Worm (Caenorhabditis elegans): ENCODE measurements around the gene Y54G11A.19.

Gene Y54G11A.19

DNA sequence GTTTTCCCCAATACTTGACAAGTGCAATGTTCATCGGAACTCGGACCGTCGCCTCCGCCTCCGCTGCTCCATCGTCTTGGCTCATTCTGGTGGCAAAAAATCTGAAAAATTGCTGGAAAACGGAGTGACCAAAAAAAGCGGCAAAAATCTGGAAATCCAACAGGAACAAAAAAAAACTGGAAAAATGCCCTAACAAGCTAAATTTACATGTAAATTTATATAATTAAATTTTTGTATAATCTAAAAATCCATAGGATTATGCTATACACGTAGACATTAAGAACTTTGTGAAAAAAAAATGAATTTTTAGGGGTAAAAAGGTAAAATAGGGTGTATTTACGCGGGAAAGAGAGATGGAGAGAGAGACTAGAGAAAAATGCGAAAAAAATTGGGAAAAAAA, 30.5 kb downstream of the Y54G11A.19 start, which contains the start of gene Y48B6A.13:
Gene Y48B6A.13 (minus strand): TSS at position 101 of the 400 bp plus-strand sequence.
- TF ChIP-seq ama-1 (optimal IDR thresholded peaks at IDR 0.05) (no peak), lsy-2 (tag; optimal IDR thresholded peaks at IDR 0.05) (no peak), xbp-1 (tag; optimal IDR thresholded peaks at IDR 0.05) (no peak), lin-15B (tag; optimal IDR thresholded peaks at IDR 0.05) (no peak), nhr-71 (tag; optimal IDR thresholded peaks at IDR 0.05) (no peak), nhr-20 (tag; optimal IDR thresholded peaks at IDR 0.05) (no peak), nhr-12 (tag; optimal IDR thresholded peaks at IDR 0.05) (no peak), aly-2 (tag; optimal IDR thresholded peaks at IDR 0.05) (no peak), C34B4.2 (tag; optimal IDR thresholded peaks at IDR 0.05) (no peak), zip-4 (GFP tag; optimal IDR thresholded peaks at IDR 0.05) (no peak), unc-30 (tag; optimal IDR thresholded peaks at IDR 0.05) (no peak), hpl-2 (GFP tag; optimal IDR thresholded peaks at IDR 0.05) (no peak), nhr-77 (tag; optimal IDR thresholded peaks at IDR 0.05) (no peak)

DNA sequence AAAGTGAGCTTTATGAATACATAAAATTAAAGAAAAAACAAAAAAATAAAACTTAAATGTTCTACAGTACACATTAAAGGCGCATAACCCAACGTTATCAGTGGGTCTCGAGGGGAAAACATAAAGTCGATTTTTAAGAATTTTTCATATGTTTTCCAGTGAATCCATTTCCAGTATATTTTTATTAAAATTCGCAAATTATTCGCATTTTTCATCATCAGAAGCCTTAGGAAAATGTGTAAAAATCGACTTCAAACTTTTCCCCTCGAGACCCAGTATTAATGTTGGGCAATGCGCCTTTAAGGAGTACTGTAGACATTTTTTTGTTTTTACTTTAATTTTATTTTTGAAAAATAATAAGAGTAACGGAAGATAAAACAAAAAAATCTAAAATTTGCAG, 38.5 kb downstream of the Y54G11A.19 start:
- TF ChIP-seq nhr-71 (tag; optimal IDR thresholded peaks at IDR 0.05) (no peak), sptf-1 (tag; optimal IDR thresholded peaks at IDR 0.05) (no peak), nhr-85 (tag) (no peak), irx-1 (tag; optimal IDR thresholded peaks at IDR 0.05) (no peak), tbx-2 (tag; optimal IDR thresholded peaks at IDR 0.05) (no peak), mab-9 (GFP tag; IDR thresholded peaks at IDR 0.05) (no peak), efl-3 (GFP tag; optimal IDR thresholded peaks at IDR 0.05) (no peak), lin-15B (tag; optimal IDR thresholded peaks at IDR 0.05) (no peak), nhr-28 (tag; optimal IDR thresholded peaks at IDR 0.05) (no peak), pqm-1 (tag; optimal IDR thresholded peaks at IDR 0.05) (no peak), jun-1 (tag; optimal IDR thresholded peaks at IDR 0.05) (no peak), ceh-8 (GFP tag; optimal IDR thresholded peaks at IDR 0.05) (no peak), nhr-11 (tag; optimal IDR thresholded peaks at IDR 0.05) (no peak), ceh-63 (GFP tag; optimal IDR thresholded peaks at IDR 0.05) (no peak), lin-35 (GFP tag; optimal IDR thresholded peaks at IDR 0.05) (no peak), egl-13 (tag; optimal IDR thresholded peaks at IDR 0.05) (no peak), egl-27 (tag; optimal IDR thresholded peaks at IDR 0.05) (no peak), C04F5.9 (tag; optimal IDR thresholded peaks at IDR 0.05) (no peak)

DNA sequence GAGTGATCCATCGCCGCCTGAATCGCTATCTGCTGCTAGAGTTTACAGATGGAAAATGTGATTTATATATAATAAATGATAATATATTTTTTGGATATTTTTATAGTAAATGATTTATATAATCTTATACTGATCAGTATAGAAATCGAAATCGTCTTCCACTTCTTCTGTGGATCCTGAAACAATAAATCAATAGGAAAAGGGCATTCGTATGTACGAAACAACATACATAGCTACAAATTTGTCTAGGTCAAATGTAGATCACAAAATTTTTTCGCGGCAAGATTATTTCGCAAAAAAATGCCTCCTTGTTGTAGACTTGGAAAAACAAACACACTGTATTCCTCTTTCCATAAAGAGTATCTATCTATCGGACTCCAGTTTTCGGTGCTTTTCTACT, 42.6 kb downstream of the Y54G11A.19 start, which contains the start of gene Y48B6A.10:
Gene Y48B6A.10 (plus strand): TSS at position 301 of the 400 bp plus-strand sequence.
- TF ChIP-seq unc-30 (tag; optimal IDR thresholded peaks at IDR 0.05) (no peak), zip-4 (GFP tag; optimal IDR thresholded peaks at IDR 0.05) (no peak), nhr-28 (tag; optimal IDR thresholded peaks at IDR 0.05) (no peak), ceh-90 (tag; optimal IDR thresholded peaks at IDR 0.05) (no peak), sox-4 (tag; optimal IDR thresholded peaks at IDR 0.05) (no peak), elt-3 (tag; optimal IDR thresholded peaks at IDR 0.05) (no peak)

DNA sequence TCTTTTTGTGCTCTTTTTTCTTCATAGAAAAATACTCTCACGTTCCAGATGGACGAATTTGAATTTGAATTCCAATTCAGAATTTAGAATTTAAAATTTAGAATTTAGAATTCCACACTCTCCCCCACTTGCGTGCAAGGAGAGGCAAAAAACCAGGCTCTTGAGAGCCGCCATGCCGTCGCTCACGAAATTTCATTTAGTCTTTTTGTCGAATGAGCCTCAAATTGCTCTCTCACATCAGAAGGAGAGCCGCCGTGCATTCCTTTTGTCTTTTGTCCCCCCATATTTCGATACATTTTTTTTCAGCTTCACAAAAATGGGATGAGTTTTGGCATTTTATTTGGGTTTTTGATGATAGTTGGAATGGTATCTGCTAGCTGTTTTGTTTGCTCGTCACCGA, 45.6 kb downstream of the Y54G11A.19 start, which contains the start of gene hot-7:
Gene hot-7 (plus strand): TSS at position 301 of the 400 bp plus-strand sequence.
- TF ChIP-seq fkh-8 (tag; optimal IDR thresholded peaks at IDR 0.05) = no peak
- no peak for TF ChIP-seq Y116A8C.19 (tag; optimal IDR thresholded peaks at IDR 0.05; ENCODE audit: borderline replicate concordance)
- TF ChIP-seq nhr-84 (tag; optimal IDR thresholded peaks at IDR 0.05) = no peak
